Worm (Caenorhabditis elegans): ENCODE data around the gene F13A7.11.
A peak's percentile ranks its signal among the peaks of the same experiment; 100 is the strongest.

Gene F13A7.11

DNA sequence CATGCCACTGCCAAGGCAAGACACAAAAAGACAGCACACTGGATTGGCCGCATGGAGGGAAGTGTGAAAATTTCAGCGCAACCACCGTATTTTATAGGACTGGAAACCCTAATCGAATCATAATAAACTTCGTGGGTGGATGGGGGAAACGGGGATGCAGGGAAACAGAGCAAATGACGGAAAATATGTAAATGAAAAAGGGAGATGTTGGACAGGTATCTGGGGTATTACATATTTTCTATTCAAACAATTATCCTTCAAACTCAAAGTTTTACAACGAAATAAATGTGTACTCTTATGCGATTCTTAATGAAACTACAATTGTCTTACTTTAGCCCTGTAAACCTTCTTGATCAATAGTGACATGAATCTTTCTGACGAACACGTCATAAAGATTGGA is 24.7 kb upstream of the F13A7.11 start, which contains the start of gene F26D2.16:
F26D2.16 (minus strand) TSS at position 101 of the 400 bp plus-strand sequence.
- TF ChIP-seq unc-39 (tag; optimal IDR thresholded peaks at IDR 0.05) (no peak), dpl-1 (GFP tag; optimal IDR thresholded peaks at IDR 0.05) (no peak), aha-1 (tag) (peak; percentile 81), egl-27 (tag; optimal IDR thresholded peaks at IDR 0.05) (no peak)

DNA sequence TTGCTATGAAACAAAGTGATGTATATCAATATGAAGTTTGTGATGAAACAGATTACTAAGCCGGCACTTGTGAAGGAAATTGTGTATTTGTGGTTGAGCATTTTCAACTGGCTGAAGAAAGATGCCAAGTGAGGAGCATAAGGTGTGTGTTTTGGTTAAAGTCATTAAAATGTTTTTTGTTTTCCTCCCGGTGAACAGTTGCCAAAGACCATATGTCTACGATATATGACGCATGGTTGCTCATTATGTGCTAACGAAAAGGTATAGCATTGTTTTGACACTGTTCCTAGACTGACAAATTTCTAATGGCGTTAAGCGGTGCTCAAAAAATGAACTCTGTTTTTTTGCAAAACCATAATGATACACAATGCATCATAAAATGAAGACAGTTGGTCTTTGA is 21.9 kb upstream of the F13A7.11 start, which contains the start of gene str-55:
str-55 (minus strand) TSS at position 101 of the 400 bp plus-strand sequence.
- no peak for TF ChIP-seq ceh-28 (tag; optimal IDR thresholded peaks at IDR 0.05)
- no peak for TF ChIP-seq daf-12 (tag; optimal IDR thresholded peaks at IDR 0.05)
- TF ChIP-seq nhr-10 (tag; optimal IDR thresholded peaks at IDR 0.05) = no peak
- TF ChIP-seq madf-9 (GFP tag; conservative IDR thresholded peaks at IDR 0.05) = no peak

DNA sequence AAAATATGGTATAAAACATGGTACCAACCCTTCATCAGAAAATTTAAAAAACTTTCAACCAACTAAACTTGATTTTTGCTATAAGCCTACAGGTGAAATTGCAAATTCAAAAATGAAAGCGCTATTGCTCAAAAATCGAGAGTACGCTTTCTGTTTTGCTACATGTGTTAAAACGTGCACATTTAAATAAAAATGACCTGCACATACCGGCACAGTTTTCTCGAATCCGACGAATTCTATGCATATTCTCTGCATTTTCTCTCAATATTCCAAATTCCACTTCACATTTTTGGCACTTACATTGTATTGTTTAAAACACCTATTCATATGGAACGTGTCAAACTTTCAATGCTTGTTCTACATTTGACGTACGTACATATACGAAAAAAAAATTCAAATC is 15.4 kb upstream of the F13A7.11 start, which contains the start of gene srh-145:
srh-145 (plus strand) TSS at position 193 of the 400 bp plus-strand sequence.
- 0 out of 2 replicates have a peak, but pooled peaks have one; percentile 11 for TF ChIP-seq mxl-2 (GFP tag; conservative IDR thresholded peaks at IDR 0.05)
- no peak for TF ChIP-seq arid-1 (GFP tag; conservative IDR thresholded peaks at IDR 0.05)
- no peak for TF ChIP-seq vab-7 (GFP tag; IDR thresholded peaks at IDR 0.05)
- peak in 1 of 2 experiments; percentile 60 for TF ChIP-seq unc-62 (GFP tag; optimal IDR thresholded peaks at IDR 0.05 in 1 of 2)
- no peak for TF ChIP-seq unc-62 (tag; optimal IDR thresholded peaks at IDR 0.05)
- TF ChIP-seq aha-1 (tag) = peak; percentile 78
- no peak for TF ChIP-seq ces-1 (GFP tag; optimal IDR thresholded peaks at IDR 0.05)

DNA sequence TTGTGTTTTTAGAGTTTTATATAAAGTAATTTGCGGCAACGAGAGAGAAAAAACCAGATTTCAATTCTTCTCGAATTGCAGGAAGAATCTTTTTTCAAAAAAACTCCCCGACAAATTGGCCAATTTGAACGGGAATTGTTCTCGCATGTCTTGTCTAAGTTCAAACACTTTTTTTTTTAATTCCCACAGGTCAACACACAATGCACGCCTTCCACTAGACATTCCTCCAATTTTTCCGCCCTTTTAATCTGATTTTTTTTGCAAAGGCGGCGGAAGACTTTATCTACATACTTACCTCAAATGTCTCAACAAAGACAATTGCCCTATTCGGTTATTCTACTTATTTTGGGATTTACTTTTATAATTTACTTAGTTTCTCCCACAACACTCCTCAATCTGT is 12.6 kb upstream of the F13A7.11 start, which contains the start of gene F26D2.3:
F26D2.3 (plus strand) TSS at position 301 of the 400 bp plus-strand sequence.
- TF ChIP-seq Y105C5A.15 (GFP tag; IDR thresholded peaks at IDR 0.05) (no peak), F10B5.3 (tag; optimal IDR thresholded peaks at IDR 0.05) (no peak)

DNA sequence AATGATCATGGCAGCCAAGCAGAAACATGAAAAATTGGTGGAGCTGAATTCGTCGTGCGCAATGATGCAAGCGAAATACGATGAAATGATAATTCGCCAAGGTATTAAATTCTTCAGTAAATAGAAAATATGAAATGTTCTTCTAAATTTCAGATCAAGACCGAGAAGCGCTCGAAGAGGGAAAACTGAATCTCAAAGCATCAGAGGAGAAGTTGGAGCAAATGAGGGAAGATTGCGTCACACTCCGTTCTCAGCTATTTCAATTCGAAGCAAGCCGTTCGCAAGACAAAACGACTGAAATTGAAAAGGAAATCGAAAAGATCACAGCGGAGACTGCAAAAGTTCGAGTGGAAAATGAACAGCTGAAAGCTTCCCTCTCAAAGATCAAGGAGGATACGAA is 11.3 kb upstream of the F13A7.11 start:
- TF ChIP-seq ceh-82 (tag; optimal IDR thresholded peaks at IDR 0.05) = no peak
- TF ChIP-seq php-3 (GFP tag; IDR thresholded peaks at IDR 0.05) = no peak
- TF ChIP-seq unc-62 (GFP tag; optimal IDR thresholded peaks at IDR 0.05 in 1 of 2) = peak in 1 of 2 experiments; percentile 70
- TF ChIP-seq unc-62 (tag; optimal IDR thresholded peaks at IDR 0.05) = no peak

DNA sequence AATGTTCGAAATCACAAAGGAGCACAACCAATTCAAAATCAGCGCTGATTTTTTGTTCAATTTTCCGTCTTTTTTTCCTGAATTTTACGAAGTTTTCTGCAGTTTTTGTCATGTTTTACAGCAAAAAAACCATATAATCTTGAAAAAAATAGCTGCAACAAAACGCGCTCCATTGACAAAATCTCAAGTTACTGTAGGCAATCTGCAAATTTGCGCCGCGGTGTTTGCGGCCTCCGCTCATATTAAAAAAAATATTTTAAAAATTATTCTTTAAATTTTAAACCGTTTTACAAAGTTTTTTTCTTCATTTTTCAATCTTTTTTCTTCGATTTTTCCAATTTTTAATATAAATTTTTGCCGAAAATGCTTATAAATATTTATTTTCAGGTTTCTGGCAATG is 10.3 kb upstream of the F13A7.11 start:
- peak; percentile 75 for TF ChIP-seq lin-38 (GFP tag; IDR thresholded peaks at IDR 0.05)
- no peak for TF ChIP-seq daf-12 (tag; optimal IDR thresholded peaks at IDR 0.05)

DNA sequence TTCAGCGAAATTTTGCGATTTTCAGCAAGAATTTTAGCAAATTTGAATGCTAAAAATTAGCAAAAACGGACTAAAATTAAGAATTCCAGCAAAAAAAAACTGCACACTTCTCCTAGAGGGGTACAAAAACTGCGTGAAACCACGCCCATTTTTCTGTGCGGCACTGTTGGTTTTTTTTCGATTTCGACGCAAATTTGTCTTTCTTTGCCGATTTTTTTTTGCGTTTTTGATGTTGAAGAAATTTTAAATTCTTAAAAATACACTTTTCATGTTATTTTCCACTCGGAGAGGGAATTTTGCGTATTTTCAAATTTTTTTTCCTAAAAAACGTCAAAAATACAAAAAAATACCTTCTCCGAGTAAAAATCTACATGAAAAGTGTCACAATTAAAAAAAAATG is 8.9 kb upstream of the F13A7.11 start, which contains the start of gene syp-1:
syp-1 (plus strand) TSS at position 301 of the 400 bp plus-strand sequence.
- TF ChIP-seq zfp-2 (tag; optimal IDR thresholded peaks at IDR 0.05) = no peak
- TF ChIP-seq duxl-1 (tag; optimal IDR thresholded peaks at IDR 0.05; ENCODE audit: poor library complexity) = no peak
- TF ChIP-seq T20F7.1 (GFP tag; optimal IDR thresholded peaks at IDR 0.05) = no peak
- TF ChIP-seq lin-39 (tag; optimal IDR thresholded peaks at IDR 0.05) = no peak

DNA sequence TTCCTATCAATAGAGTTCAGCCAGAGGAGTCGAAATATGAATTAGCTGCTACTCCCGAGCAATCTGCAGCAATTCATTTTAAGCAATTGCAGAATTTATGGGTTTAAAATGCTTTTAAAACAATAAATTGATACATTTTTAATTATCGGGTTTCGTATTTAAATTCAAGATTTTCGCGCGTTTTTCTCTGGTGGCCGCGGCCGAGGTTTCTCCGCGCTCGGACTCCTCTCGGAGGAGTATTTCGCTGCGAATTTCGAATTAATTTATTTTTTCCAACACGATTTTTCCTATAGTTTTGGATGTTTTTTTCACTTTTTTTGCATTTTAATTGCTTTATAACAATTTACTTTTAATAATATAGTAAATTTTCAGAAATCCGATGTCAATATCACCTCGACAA is 6.4 kb upstream of the F13A7.11 start, which contains the start of gene F13A7.14:
F13A7.14 (plus strand) TSS at position 373 of the 400 bp plus-strand sequence.
- TF ChIP-seq unc-130 (GFP tag; optimal IDR thresholded peaks at IDR 0.05) (peak; percentile 87), nhr-42 (GFP tag; IDR thresholded peaks at IDR 0.05) (peak; percentile 38; the same call in 1 of the 2 replicates), dmd-6 (GFP tag; IDR thresholded peaks at IDR 0.05) (peak; percentile 75), lin-38 (GFP tag; IDR thresholded peaks at IDR 0.05) (peak; percentile 73), R02D3.7 (tag; optimal IDR thresholded peaks at IDR 0.05) (no peak), snpc-1.2 (GFP tag; IDR thresholded peaks at IDR 0.05) (0 out of 2 replicates have a peak, but pooled peaks have one; percentile 32), ZK546.5 (tag; optimal IDR thresholded peaks at IDR 0.05) (no peak), tra-1 (GFP tag; IDR thresholded peaks at IDR 0.05) (peak; percentile 59; the same call in 1 of the 2 replicates), ZK337.2 (GFP tag; IDR thresholded peaks at IDR 0.05) (peak; percentile 95), mes-2 (tag; optimal IDR thresholded peaks at IDR 0.05; ENCODE audit: poor library complexity, severe bottlenecking) (peak; percentile 100), aly-2 (tag; optimal IDR thresholded peaks at IDR 0.05) (no peak), ztf-7 (tag; optimal IDR thresholded peaks at IDR 0.05) (peak; percentile 42), dpl-1 (GFP tag; optimal IDR thresholded peaks at IDR 0.05) (peak; percentile 99), lin-1 (GFP tag; IDR thresholded peaks at IDR 0.05) (no peak), F37D6.2 (tag; optimal IDR thresholded peaks at IDR 0.05) (peak; percentile 33), lsy-2 (tag; optimal IDR thresholded peaks at IDR 0.05) (peak in 1 of 2 experiments; percentile 87), dmd-9 (GFP tag; IDR thresholded peaks at IDR 0.05) (peak; percentile 89)
